Fruit fly (Drosophila melanogaster): ENCODE data around the gene FoxK.

The FoxK gene

DNA sequence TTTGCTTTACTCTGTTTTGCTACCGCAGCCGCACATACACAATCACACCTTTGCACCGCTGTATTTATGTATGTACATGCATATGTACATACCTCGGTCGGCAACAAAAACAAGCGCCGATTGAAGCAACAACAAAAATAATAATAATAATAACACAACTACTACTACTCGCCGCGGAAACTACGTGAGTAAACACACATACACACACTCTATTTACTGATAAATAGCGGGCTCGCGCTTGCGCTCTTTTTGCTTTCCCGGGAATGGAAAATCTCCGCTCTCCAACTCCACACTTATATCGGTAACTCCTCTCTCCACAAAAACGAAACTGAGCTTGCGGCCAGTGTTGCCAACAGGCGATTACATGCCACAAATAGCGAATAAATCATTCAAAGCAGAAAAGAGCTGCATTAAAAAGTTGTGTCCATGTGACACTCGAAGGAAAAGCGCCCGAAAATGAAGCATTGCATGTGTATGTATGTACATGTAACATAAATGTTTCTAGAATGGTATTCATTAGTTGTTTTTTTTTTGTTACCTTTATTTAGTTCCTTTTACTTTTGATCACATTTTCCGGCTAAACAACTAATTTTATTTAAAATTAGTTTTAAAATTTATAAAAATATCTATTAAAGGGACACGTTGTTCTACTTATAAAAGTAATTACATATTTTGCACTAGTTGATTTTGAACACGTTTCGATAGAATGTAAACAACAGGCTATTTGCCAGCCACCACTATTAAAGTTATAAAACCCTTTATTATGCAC is 1.8 kb downstream of the FoxK start (continued):
- TF ChIP-seq CG3032 (tag; optimal IDR thresholded peaks at IDR 0.05) (no peak), Ets96B (tag; optimal IDR thresholded peaks at IDR 0.05) (no peak), CG8632 (GFP tag; optimal IDR thresholded peaks at IDR 0.05) (peak; percentile 4), fkh (GFP tag; optimal IDR thresholded peaks at IDR 0.05) (peak; percentile 100), CG6276 (GFP tag; optimal IDR thresholded peaks at IDR 0.05) (peak; percentile 51), CG1621 (tag; optimal IDR thresholded peaks at IDR 0.05) (peak; percentile 54), lz (GFP tag; optimal IDR thresholded peaks at IDR 0.05) (no peak), fd59A (GFP tag; optimal IDR thresholded peaks at IDR 0.05) (no peak), CG3919 (GFP tag; optimal IDR thresholded peaks at IDR 0.05) (no peak), topi (GFP tag; optimal IDR thresholded peaks at IDR 0.05) (peak; percentile 6), CG7368 (GFP tag; optimal IDR thresholded peaks at IDR 0.05) (no peak), CG11294 (GFP tag; IDR thresholded peaks at IDR 0.05) (no peak), Lpt (GFP tag; optimal IDR thresholded peaks at IDR 0.05) (peak; percentile 19), CG4318 (GFP tag; optimal IDR thresholded peaks at IDR 0.05) (no peak), Sox14 (GFP tag; optimal IDR thresholded peaks at IDR 0.05) (peak; percentile 12), Blimp-1 (GFP tag; optimal IDR thresholded peaks at IDR 0.05) (no peak), eg (GFP tag; IDR thresholded peaks at IDR 0.05) (peak; percentile 53; the same call in 2 of the 3 replicates), Eip93F (GFP tag; optimal IDR thresholded peaks at IDR 0.05) (no peak), achi (GFP tag; optimal IDR thresholded peaks at IDR 0.05) (peak; percentile 15), Eip78C (GFP tag) (peak; percentile 75), Eip75B (GFP tag; optimal IDR thresholded peaks at IDR 0.05) (no peak), Hr38 (GFP tag; optimal IDR thresholded peaks at IDR 0.05) (peak; percentile 26), CG32006 (GFP tag; optimal IDR thresholded peaks at IDR 0.05) (peak; percentile 60), CG6163 (GFP tag; IDR thresholded peaks at IDR 0.05) (peak; percentile 56; the same call in 1 of the 3 replicates), Ets21C (GFP tag; optimal IDR thresholded peaks at IDR 0.05) (no peak), salr (GFP tag; optimal IDR thresholded peaks at IDR 0.05) (peak in 1 of 2 experiments; percentile 23), ss (GFP tag; optimal IDR thresholded peaks at IDR 0.05) (peak; percentile 61 to 70), spab (GFP tag; optimal IDR thresholded peaks at IDR 0.05) (no peak), vri (GFP tag; optimal IDR thresholded peaks at IDR 0.05) (peak; percentile 37)

DNA sequence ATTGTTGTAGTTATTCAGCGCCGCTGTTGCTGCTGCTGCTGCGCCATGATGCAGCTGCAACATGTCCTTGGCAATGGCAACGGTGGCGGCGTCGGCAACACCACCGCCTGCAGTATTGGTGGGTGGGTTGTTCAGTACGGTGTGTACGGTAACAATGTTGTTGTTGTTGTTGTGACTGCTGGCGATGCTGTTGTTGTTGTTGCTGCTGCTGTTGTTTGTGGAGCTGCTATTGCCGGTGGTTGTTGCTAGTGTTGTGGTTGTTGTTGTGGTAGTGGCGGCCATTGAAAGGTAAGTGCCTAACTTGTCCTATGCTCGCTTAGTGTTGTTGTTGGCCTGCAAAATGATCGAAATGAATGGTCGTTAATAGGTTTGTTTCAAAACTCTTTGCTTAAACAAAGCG is 2.9 kb downstream of the FoxK start:
- TF ChIP-seq CG4318 (GFP tag; optimal IDR thresholded peaks at IDR 0.05): no peak
- no peak for TF ChIP-seq CG6276 (GFP tag; optimal IDR thresholded peaks at IDR 0.05)
- TF ChIP-seq Sox14 (GFP tag; optimal IDR thresholded peaks at IDR 0.05): no peak
- TF ChIP-seq CG7368 (GFP tag; optimal IDR thresholded peaks at IDR 0.05): no peak
- TF ChIP-seq CG16779 (tag; optimal IDR thresholded peaks at IDR 0.05): no peak
- no peak for TF ChIP-seq acj6 (GFP tag; optimal IDR thresholded peaks at IDR 0.05)
- no peak for TF ChIP-seq Ets96B (tag; optimal IDR thresholded peaks at IDR 0.05)
- no peak for TF ChIP-seq ss (GFP tag; optimal IDR thresholded peaks at IDR 0.05)
- TF ChIP-seq svp (GFP tag): no peak
- no peak for TF ChIP-seq Gug (GFP tag; IDR thresholded peaks at IDR 0.05)
- TF ChIP-seq CG6854 (GFP tag; optimal IDR thresholded peaks at IDR 0.05): no peak
- TF ChIP-seq CG10669 (GFP tag; optimal IDR thresholded peaks at IDR 0.05): no peak
- TF ChIP-seq Smox (GFP tag; optimal IDR thresholded peaks at IDR 0.05): no peak
- TF ChIP-seq CG31627 (GFP tag; optimal IDR thresholded peaks at IDR 0.05): no peak
- no peak for TF ChIP-seq OdsH (GFP tag; optimal IDR thresholded peaks at IDR 0.05)
- no peak for TF ChIP-seq Ets21C (GFP tag; optimal IDR thresholded peaks at IDR 0.05)
- no peak for TF ChIP-seq topi (GFP tag; optimal IDR thresholded peaks at IDR 0.05)
- TF ChIP-seq CG8119 (GFP tag; IDR thresholded peaks at IDR 0.05): no peak
